Worm (Caenorhabditis elegans) whole organism, late embryonic: ENCODE results near the gene col-69.
A peak's percentile ranks its signal among the peaks of the same experiment; 100 is the strongest.

Experiments
- C38D4.7 ChIP-seq: fragments of 200-800 bp; sonication (Bioruptor generic); optimal IDR thresholded peaks from 2 replicates; lab custom pipeline; 2018; ENCODE audit warnings: mild to moderate bottlenecking, missing genetic modification characterization, moderate library complexity, missing compliant biosample characterization
- F13H6.1 ChIP-seq: sonication (generic microtip); optimal IDR thresholded peaks from 2 replicates; lab custom pipeline; 2016; ENCODE audit warnings: missing genetic modification characterization, missing compliant biosample characterization
- K02D7.2 ChIP-seq: sonication (generic microtip); optimal IDR thresholded peaks from 2 replicates; lab custom pipeline; 2017; ENCODE audit warnings: mild to moderate bottlenecking, missing genetic modification characterization, missing compliant biosample characterization
- K09A11.1 ChIP-seq: sonication (generic microtip); optimal IDR thresholded peaks from 2 replicates; lab custom pipeline; 2017; ENCODE audit warnings: antibody characterized with exemption, mild to moderate bottlenecking, missing genetic modification characterization, missing compliant biosample characterization; ENCODE audit not compliant: insufficient read depth
- T23F11.4 ChIP-seq: fragments of 200-800 bp; sonication (Bioruptor generic); optimal IDR thresholded peaks from 2 replicates; lab custom pipeline; 2018; ENCODE audit warnings: mild to moderate bottlenecking, missing genetic modification characterization, missing compliant biosample characterization
- ceh-19 ChIP-seq: fragments of 200-800 bp; sonication (Bioruptor generic); optimal IDR thresholded peaks from 2 replicates; lab custom pipeline; 2018; ENCODE audit warnings: mild to moderate bottlenecking, missing genetic modification characterization, missing compliant biosample characterization
- ceh-2 ChIP-seq: sonication (generic microtip); optimal IDR thresholded peaks from 2 replicates; lab custom pipeline; 2016; ENCODE audit warnings: missing genotype, missing genetic modification characterization, missing compliant biosample characterization
- ceh-22 ChIP-seq: sonication (generic microtip); optimal IDR thresholded peaks from 2 replicates; lab custom pipeline; 2017; ENCODE audit warnings: missing biosample characterization, missing genetic modification characterization
- ceh-31 ChIP-seq: sonication (generic microtip); optimal IDR thresholded peaks from 2 replicates; lab custom pipeline; 2016; ENCODE audit warnings: missing genetic modification characterization, missing compliant biosample characterization
- ceh-34 ChIP-seq: sonication (generic microtip); optimal IDR thresholded peaks from 2 replicates; lab custom pipeline; 2016; ENCODE audit warnings: mild to moderate bottlenecking, missing genetic modification characterization, missing compliant biosample characterization
- ceh-45 ChIP-seq: fragments of 200-800 bp; sonication (Bioruptor generic); IDR thresholded peaks from 2 replicates; pipeline ENCODE4 v1.3.6; 2022; ENCODE audit warnings: missing genetic modification reagents, missing genetic modification characterization, missing compliant biosample characterization
- ceh-48 ChIP-seq: sonication (generic microtip); optimal IDR thresholded peaks from 2 replicates; lab custom pipeline; 2016; ENCODE audit warnings: missing genetic modification characterization, inconsistent platforms, missing compliant biosample characterization
- ceh-6 ChIP-seq: fragments of 200-800 bp; sonication (Bioruptor generic); optimal IDR thresholded peaks from 2 replicates; lab custom pipeline; 2018; ENCODE audit warnings: mild to moderate bottlenecking, missing genetic modification characterization, missing compliant biosample characterization
- ceh-9 ChIP-seq: sonication (generic microtip); optimal IDR thresholded peaks from 2 replicates; lab custom pipeline; 2016; ENCODE audit warnings: mild to moderate bottlenecking, missing genetic modification characterization, inconsistent platforms, missing compliant biosample characterization
- dmd-4 ChIP-seq: sonication (generic microtip); optimal IDR thresholded peaks from 2 replicates; lab custom pipeline; 2016; ENCODE audit warnings: borderline replicate concordance, missing genetic modification characterization, missing compliant biosample characterization
- dve-1 ChIP-seq: sonication (generic microtip); optimal IDR thresholded peaks from 2 replicates; lab custom pipeline; 2017; ENCODE audit warnings: antibody characterized with exemption, mild to moderate bottlenecking, missing genetic modification characterization, missing compliant biosample characterization
- elt-2 ChIP-seq: sonication (generic microtip); optimal IDR thresholded peaks from 2 replicates; lab custom pipeline; 2016; ENCODE audit warnings: missing genetic modification reagents, missing genetic modification characterization, missing compliant biosample characterization
- elt-4 ChIP-seq: sonication (generic microtip); optimal IDR thresholded peaks from 2 replicates; lab custom pipeline; 2016; ENCODE audit warnings: missing genetic modification characterization, missing compliant biosample characterization
- fax-1 ChIP-seq: sonication (generic microtip); optimal IDR thresholded peaks from 2 replicates; lab custom pipeline; 2016; ENCODE audit warnings: missing genotype, missing genetic modification characterization, missing compliant biosample characterization
- fkh-6 ChIP-seq: sonication (generic microtip); optimal IDR thresholded peaks from 2 replicates; lab custom pipeline; 2016; ENCODE audit warnings: missing genetic modification characterization, missing compliant biosample characterization
- hlh-13 ChIP-seq: fragments of 200-800 bp; sonication (Bioruptor generic); optimal IDR thresholded peaks from 2 replicates; lab custom pipeline; 2018; ENCODE audit warnings: mild to moderate bottlenecking, missing genetic modification characterization, missing compliant biosample characterization
- hlh-15 ChIP-seq: sonication (generic microtip); optimal IDR thresholded peaks from 2 replicates; lab custom pipeline; 2016; ENCODE audit warnings: missing genetic modification characterization, missing compliant biosample characterization
- hlh-30 ChIP-seq: sonication (generic microtip); optimal IDR thresholded peaks from 2 replicates; lab custom pipeline; 2017; ENCODE audit warnings: antibody characterized with exemption, missing genetic modification characterization, missing compliant biosample characterization; ENCODE audit not compliant: insufficient read depth
- lin-11 ChIP-seq: fragments of 200-800 bp; sonication (Bioruptor generic); optimal IDR thresholded peaks from 2 replicates; lab custom pipeline; 2018; ENCODE audit warnings: mild to moderate bottlenecking, missing genetic modification characterization, missing compliant biosample characterization
- mec-3 ChIP-seq: sonication (generic microtip); optimal IDR thresholded peaks from 2 replicates; lab custom pipeline; 2016; ENCODE audit warnings: borderline replicate concordance, missing genetic modification characterization, missing compliant biosample characterization
- nfya-1 ChIP-seq: sonication (generic microtip); optimal IDR thresholded peaks from 2 replicates; lab custom pipeline; 2017; ENCODE audit warnings: missing genetic modification characterization, mild to moderate bottlenecking, missing compliant biosample characterization, antibody characterized with exemption, moderate library complexity
- nhr-232 ChIP-seq: sonication (generic microtip); optimal IDR thresholded peaks from 2 replicates; lab custom pipeline; 2016; ENCODE audit warnings: missing genetic modification characterization, missing compliant biosample characterization
- npax-4 ChIP-seq: sonication (generic microtip); optimal IDR thresholded peaks from 2 replicates; lab custom pipeline; 2016; ENCODE audit warnings: missing genetic modification characterization, missing compliant biosample characterization
- pat-9 ChIP-seq: fragments of 200-800 bp; sonication (Bioruptor generic); optimal IDR thresholded peaks from 2 replicates; lab custom pipeline; 2018; ENCODE audit warnings: mild to moderate bottlenecking, missing genetic modification characterization, moderate library complexity, missing compliant biosample characterization
- pax-1 ChIP-seq: fragments of 150-350 bp; optimal IDR thresholded peaks from 2 replicates; lab custom pipeline; 2014; ENCODE audit warnings: missing biosample characterization, missing genetic modification characterization
- pha-2 ChIP-seq: sonication (generic microtip); optimal IDR thresholded peaks from 2 replicates; lab custom pipeline; 2017; ENCODE audit warnings: mild to moderate bottlenecking, missing genetic modification characterization, missing compliant biosample characterization
- pha-4 ChIP-seq: fragments of 150-350 bp; optimal IDR thresholded peaks from 2 replicates; lab custom pipeline; 2018; ENCODE audit warnings: missing biosample characterization, missing genetic modification reagents, missing genetic modification characterization
- pros-1 ChIP-seq: fragments of 150-350 bp; optimal IDR thresholded peaks from 2 replicates; lab custom pipeline; 2014; ENCODE audit warnings: missing biosample characterization, missing genetic modification reagents, missing genetic modification characterization
- ref-2 ChIP-seq: sonication (generic microtip); optimal IDR thresholded peaks from 2 replicates; lab custom pipeline; 2016; ENCODE audit warnings: missing genetic modification characterization, missing compliant biosample characterization
- rnt-1 ChIP-seq: sonication (generic microtip); optimal IDR thresholded peaks from 2 replicates; lab custom pipeline; 2016; ENCODE audit warnings: missing genetic modification characterization, missing compliant biosample characterization
- syd-9 ChIP-seq: sonication (generic microtip); optimal IDR thresholded peaks from 2 replicates; lab custom pipeline; 2016; ENCODE audit warnings: mild to moderate bottlenecking, missing genetic modification characterization, moderate library complexity, missing compliant biosample characterization
- ttx-3 ChIP-seq: sonication (generic microtip); optimal IDR thresholded peaks from 2 replicates; lab custom pipeline; 2016; ENCODE audit warnings: missing genetic modification reagents, missing genetic modification characterization, missing compliant biosample characterization
- unc-3 ChIP-seq, 2 experiments: fragments of 200-800 bp in 1 of 2; sonication (Bioruptor generic) in 1 of 2; sonication (generic microtip) in 1 of 2; conservative IDR thresholded peaks in 1 of 2; optimal IDR thresholded peaks in 1 of 2; 2 replicates each; pipeline versions ENCODE4 v1.3.6 to Lab custom; 2016 to 2022; ENCODE audit warnings: missing compliant biosample characterization in 2 of 2, missing genetic modification characterization in 2 of 2, missing genetic modification reagents in 1 of 2

The col-69 gene

DNA sequence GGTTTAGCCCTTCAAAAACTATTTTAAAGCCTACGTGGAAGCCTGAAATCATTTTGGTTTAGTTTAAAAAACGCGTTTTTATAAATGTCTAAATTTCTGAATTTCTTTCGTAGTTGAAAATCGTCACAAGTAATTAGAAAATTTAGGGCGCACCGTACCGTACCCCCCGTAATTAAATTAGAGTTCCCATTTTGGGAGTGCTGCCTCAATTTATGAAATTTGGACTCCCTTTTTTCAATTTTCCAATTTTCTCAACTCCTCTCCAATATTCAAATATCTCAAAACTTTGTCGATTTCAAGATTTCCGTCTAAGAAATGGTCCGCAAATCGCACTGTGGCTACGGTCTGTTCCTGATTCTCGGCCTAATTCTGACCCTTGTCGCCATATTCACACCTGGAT lies 34.7 kb upstream of the col-69 start, which contains the start of gene clc-31:
clc-31 (plus strand) TSS at position 301 of the 400 bp plus-strand sequence.
- TF ChIP-seq unc-3 (GFP tag; conservative IDR thresholded peaks at IDR 0.05; lab: Robert Waterston, UW) (no peak), unc-3 (tag; optimal IDR thresholded peaks at IDR 0.05; lab: Kevin White, UChicago) (no peak), dmd-4 (tag; lab: Kevin White, UChicago) (no peak), C38D4.7 (GFP tag; lab: Kevin White, UChicago) (no peak), hlh-13 (no peak), hlh-15 (no peak), fkh-6 (no peak), F13H6.1 (tag; lab: Kevin White, UChicago) (no peak), dve-1 (tag; lab: Kevin White, UChicago) (no peak), ttx-3 (tag; lab: Kevin White, UChicago) (no peak), fax-1 (tag; lab: Kevin White, UChicago) (no peak), mec-3 (no peak), K09A11.1 (tag; lab: Kevin White, UChicago) (no peak), ceh-19 (GFP tag; lab: Kevin White, UChicago) (no peak), pha-4 (tag; lab: Kevin White, UChicago) (no peak), nhr-232 (tag; lab: Kevin White, UChicago) (no peak), ceh-9 (tag; lab: Kevin White, UChicago) (no peak), ceh-2 (tag; lab: Kevin White, UChicago) (no peak), ref-2 (tag; lab: Kevin White, UChicago) (no peak)

- TF ChIP-seq lin-11 (tag; lab: Kevin White, UChicago) (no peak), pha-2 (tag; lab: Kevin White, UChicago) (no peak), ceh-6 (no peak), ceh-19 (GFP tag; lab: Kevin White, UChicago) (no peak), nfya-1 (peak; percentile 27), pax-1 (tag; lab: Kevin White, UChicago) (no peak)
These were observed 31.8 kb upstream of the col-69 start, which contains the start of gene cpn-2 for ce11 chrII:337233-337832. Gene cpn-2, plus strand, starts transcription at chrII:337782.

DNA sequence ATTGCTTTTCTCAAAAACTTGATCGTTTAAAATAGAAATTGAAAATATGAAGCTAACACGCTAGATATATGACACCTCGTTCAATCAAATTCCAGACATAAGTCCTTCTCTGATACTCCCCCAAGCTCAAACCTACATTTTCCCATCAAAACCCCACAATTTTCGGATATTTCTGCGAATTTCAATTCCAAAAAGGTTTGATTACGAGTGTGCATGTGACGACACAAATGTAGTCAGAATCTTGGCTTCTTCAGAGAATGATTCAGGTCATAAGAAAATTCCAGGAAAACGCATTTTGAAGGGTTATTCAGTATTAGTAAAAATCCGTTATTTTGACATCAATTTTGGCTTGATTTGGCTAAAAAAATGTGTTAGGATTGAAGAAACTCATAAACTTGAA lies 29.3 kb upstream of the col-69 start:
- TF ChIP-seq K02D7.2 (no peak), dmd-4 (tag; lab: Kevin White, UChicago) (no peak)

ce11 chrII:333853-334449 lies 28.4 kb upstream of the col-69 start:
- TF ChIP-seq elt-2 (tag; lab: Kevin White, UChicago) (peak; percentile 90), pat-9 (no peak)
- TF ChIP-seq, all 69 proteins: peak for 1

DNA sequence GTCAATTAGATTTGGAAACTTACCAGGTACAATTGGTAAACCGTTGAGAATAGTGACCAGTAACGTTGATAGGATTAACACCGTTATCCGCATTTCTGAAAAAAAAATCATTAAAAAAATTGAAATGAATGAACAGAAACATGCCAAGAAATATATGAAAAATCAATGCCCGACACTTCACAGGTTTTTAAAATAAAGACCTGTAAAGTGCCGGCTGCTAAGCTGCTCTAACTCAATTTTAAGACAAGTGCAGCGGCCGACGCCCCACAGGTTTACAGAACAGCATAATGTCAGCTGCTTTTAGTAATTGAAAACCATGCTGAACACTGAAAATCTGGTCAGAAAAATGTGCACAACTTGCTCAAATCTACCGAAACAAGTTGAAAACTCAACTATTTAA lies 26.9 kb upstream of the col-69 start, which contains the start of gene cbn-1:
cbn-1 (minus strand) TSS at position 101 of the 400 bp plus-strand sequence.
- TF ChIP-seq ref-2 (tag; lab: Kevin White, UChicago) (no peak), syd-9 (no peak), dve-1 (tag; lab: Kevin White, UChicago) (no peak), ceh-45 (no peak), hlh-30 (tag; lab: Kevin White, UChicago) (no peak), elt-4 (tag; lab: Kevin White, UChicago) (no peak), npax-4 (tag; lab: Kevin White, UChicago) (no peak), lin-11 (tag; lab: Kevin White, UChicago) (no peak), ceh-31 (no peak), T23F11.4 (GFP tag; lab: Kevin White, UChicago) (no peak), ceh-34 (no peak), unc-3 (GFP tag; conservative IDR thresholded peaks at IDR 0.05; lab: Robert Waterston, UW) (no peak), unc-3 (tag; optimal IDR thresholded peaks at IDR 0.05; lab: Kevin White, UChicago) (no peak), rnt-1 (tag; lab: Kevin White, UChicago) (no peak), ceh-19 (GFP tag; lab: Kevin White, UChicago) (no peak), ceh-22 (tag; lab: Kevin White, UChicago) (no peak), ceh-48 (tag; lab: Kevin White, UChicago) (no peak), pros-1 (no peak)
